Worm (Caenorhabditis elegans) whole organism, L2 larva: ENCODE data around the gene ptr-3.

Source experiments
- R02D3.7 ChIP-seq: fragments of 150-350 bp; optimal IDR thresholded peaks from 2 replicates; lab custom pipeline; 2014; ENCODE audit warnings: missing biosample characterization, missing genetic modification characterization
- alr-1 ChIP-seq: fragments of 150-350 bp; optimal IDR thresholded peaks from 2 replicates; lab custom pipeline; 2014; ENCODE audit warnings: missing biosample characterization, missing genetic modification characterization
- aly-2 ChIP-seq: fragments of 150-350 bp; optimal IDR thresholded peaks from 2 replicates; lab custom pipeline; 2014; ENCODE audit warnings: missing biosample characterization, missing genetic modification characterization
- ceh-82 ChIP-seq: fragments of 150-350 bp; optimal IDR thresholded peaks from 2 replicates; lab custom pipeline; 2014; ENCODE audit warnings: missing biosample characterization, missing genetic modification characterization
- egl-27 ChIP-seq: sonication (generic microtip); optimal IDR thresholded peaks from 3 replicates; lab custom pipeline; 2017; ENCODE audit warnings: missing biosample characterization, missing genetic modification reagents, missing genetic modification characterization
- nhr-11 ChIP-seq: fragments of 150-350 bp; optimal IDR thresholded peaks from 2 replicates; lab custom pipeline; 2014; ENCODE audit warnings: missing biosample characterization, missing genetic modification characterization
- nhr-77 ChIP-seq: fragments of 150-350 bp; optimal IDR thresholded peaks from 2 replicates; lab custom pipeline; 2014; ENCODE audit warnings: missing biosample characterization, missing genetic modification characterization
- skn-1 ChIP-seq: sonication (generic microtip); optimal IDR thresholded peaks from 2 replicates; lab custom pipeline; 2017; ENCODE audit warnings: missing biosample characterization, missing genetic modification characterization
- zag-1 ChIP-seq: fragments of 150-350 bp; optimal IDR thresholded peaks from 2 replicates; lab custom pipeline; 2014; ENCODE audit warnings: missing biosample characterization, missing genetic modification characterization

DNA sequence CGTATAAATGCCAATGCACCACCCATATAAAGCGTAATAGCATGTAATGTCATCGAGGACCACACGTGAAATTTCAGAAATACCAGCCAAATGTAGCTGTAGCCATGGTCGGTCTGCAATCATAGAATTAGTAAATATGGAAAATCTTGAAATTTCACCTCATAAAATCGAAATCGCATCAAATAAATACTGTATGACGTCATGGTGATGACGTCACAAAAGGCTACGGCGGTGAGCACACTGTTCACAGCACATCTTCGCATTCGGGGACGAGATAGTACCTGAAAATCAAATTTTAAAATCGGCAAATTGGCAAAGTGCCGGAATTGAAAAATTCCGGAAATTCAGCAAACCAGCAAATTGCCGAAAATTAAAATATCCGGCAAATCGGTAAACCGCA lies 17.6 kb downstream of the ptr-3 start:
- TF ChIP-seq zag-1 (tag; lab: Kevin White, UChicago): no peak
- no peak for TF ChIP-seq egl-27 (tag; lab: Kevin White, UChicago)
- no peak for TF ChIP-seq alr-1
- TF ChIP-seq R02D3.7 (tag; lab: Kevin White, UChicago): no peak
- no peak for TF ChIP-seq ceh-82
- no peak for TF ChIP-seq aly-2 (tag; lab: Kevin White, UChicago)
- TF ChIP-seq nhr-11 (tag; lab: Kevin White, UChicago): no peak
- TF ChIP-seq nhr-77 (tag; lab: Kevin White, UChicago): no peak
- TF ChIP-seq skn-1 (tag; lab: Kevin White, UChicago): no peak
